Fruit fly (Drosophila melanogaster): ENCODE measurements around the gene CG42554.

The CG42554 gene

dm6 chr3L:791251-791991 is 44.1 kb upstream of the CG42554 start:
- peak; percentile 7 for TF ChIP-seq CG34367 (tag; optimal IDR thresholded peaks at IDR 0.05)
- TF ChIP-seq CG8159 (tag; optimal IDR thresholded peaks at IDR 0.05), result peak; percentile 58
- peak; percentile 72 for TF ChIP-seq CG8301 (tag; optimal IDR thresholded peaks at IDR 0.05)
- peak; percentile 72 for TF ChIP-seq Ets98B (GFP tag; IDR thresholded peaks at IDR 0.05)
- TF ChIP-seq D1 (tag; optimal IDR thresholded peaks at IDR 0.05), result no peak
- peak; percentile 78 for TF ChIP-seq CG14655 (GFP tag; optimal IDR thresholded peaks at IDR 0.05)
- peak; percentile 77 for TF ChIP-seq Pif1A (GFP tag; optimal IDR thresholded peaks at IDR 0.05)
- peak; percentile 61 for TF ChIP-seq EcR (GFP tag; optimal IDR thresholded peaks at IDR 0.05)
- TF ChIP-seq CG17806 (tag; optimal IDR thresholded peaks at IDR 0.05), result peak; percentile 56
- TF ChIP-seq CG9948 (tag; optimal IDR thresholded peaks at IDR 0.05), result peak; percentile 55
- TF ChIP-seq CG4496 (GFP tag; IDR thresholded peaks at IDR 0.05), result peak; percentile 79
- TF ChIP-seq Snoo (tag; optimal IDR thresholded peaks at IDR 0.05), result peak; percentile 49
- peak; percentile 79; the same call in 2 of the 3 replicates for TF ChIP-seq fd96Ca (GFP tag; IDR thresholded peaks at IDR 0.05)
- TF ChIP-seq gl (tag; optimal IDR thresholded peaks at IDR 0.05), result no peak
- TF ChIP-seq CG13204 (GFP tag; optimal IDR thresholded peaks at IDR 0.05), result no peak
- peak; percentile 61 for TF ChIP-seq CG12605 (GFP tag; IDR thresholded peaks at IDR 0.05)
- peak; percentile 68 for TF ChIP-seq Pif1B (GFP tag; optimal IDR thresholded peaks at IDR 0.05)
- peak; percentile 71 for TF ChIP-seq CG32121 (GFP tag; IDR thresholded peaks at IDR 0.05)
- peak; percentile 61 for TF ChIP-seq CG10348 (GFP tag; IDR thresholded peaks at IDR 0.05)
- no peak for TF ChIP-seq rn (GFP tag; IDR thresholded peaks at IDR 0.05)
- peak; percentile 44 for TF ChIP-seq CG15710 (tag; optimal IDR thresholded peaks at IDR 0.05)

- TF ChIP-seq CG4496 (GFP tag; IDR thresholded peaks at IDR 0.05) (peak; percentile 56), CG8301 (tag; optimal IDR thresholded peaks at IDR 0.05) (peak; percentile 61), Ets98B (GFP tag; IDR thresholded peaks at IDR 0.05) (peak; percentile 56), CG32121 (GFP tag; IDR thresholded peaks at IDR 0.05) (peak; percentile 57; the same call in 1 of the 2 replicates), CG12605 (GFP tag; IDR thresholded peaks at IDR 0.05) (0 out of 2 replicates have a peak, but pooled peaks have one; percentile 38), Pif1B (GFP tag; optimal IDR thresholded peaks at IDR 0.05) (peak; percentile 15), D1 (tag; optimal IDR thresholded peaks at IDR 0.05) (no peak), CG9948 (tag; optimal IDR thresholded peaks at IDR 0.05) (no peak), CG14655 (GFP tag; optimal IDR thresholded peaks at IDR 0.05) (peak; percentile 68), Pif1A (GFP tag; optimal IDR thresholded peaks at IDR 0.05) (peak; percentile 36)
Measured at dm6 chr3L:793733-794320, 41.7 kb upstream of the CG42554 start.

dm6 chr3L:794462-794861 is 41.0 kb upstream of the CG42554 start:
- TF ChIP-seq Pif1A (GFP tag; optimal IDR thresholded peaks at IDR 0.05), result no peak
- no peak for TF ChIP-seq D1 (tag; optimal IDR thresholded peaks at IDR 0.05)
- no peak for TF ChIP-seq fd96Ca (GFP tag; IDR thresholded peaks at IDR 0.05)
- TF ChIP-seq CG17806 (tag; optimal IDR thresholded peaks at IDR 0.05), result no peak
- peak; percentile 47 for TF ChIP-seq CG8301 (tag; optimal IDR thresholded peaks at IDR 0.05)
- TF ChIP-seq CG9948 (tag; optimal IDR thresholded peaks at IDR 0.05), result no peak
- peak; percentile 74 for TF ChIP-seq CG32121 (GFP tag; IDR thresholded peaks at IDR 0.05)
- TF ChIP-seq CG10348 (GFP tag; IDR thresholded peaks at IDR 0.05), result no peak
- TF ChIP-seq rn (GFP tag; IDR thresholded peaks at IDR 0.05), result no peak
- TF ChIP-seq gl (tag; optimal IDR thresholded peaks at IDR 0.05), result no peak
- TF ChIP-seq CG4496 (GFP tag; IDR thresholded peaks at IDR 0.05), result 0 out of 3 replicates have a peak, but pooled peaks have one; percentile 71
- TF ChIP-seq CG14655 (GFP tag; optimal IDR thresholded peaks at IDR 0.05), result peak; percentile 60
- no peak for TF ChIP-seq Snoo (tag; optimal IDR thresholded peaks at IDR 0.05)
- no peak for TF ChIP-seq CG34367 (tag; optimal IDR thresholded peaks at IDR 0.05)
- no peak for TF ChIP-seq CG15710 (tag; optimal IDR thresholded peaks at IDR 0.05)
- no peak for TF ChIP-seq CG13204 (GFP tag; optimal IDR thresholded peaks at IDR 0.05)
- TF ChIP-seq Ets98B (GFP tag; IDR thresholded peaks at IDR 0.05), result peak; percentile 75

- TF ChIP-seq EcR (GFP tag; optimal IDR thresholded peaks at IDR 0.05) (no peak), rn (GFP tag; IDR thresholded peaks at IDR 0.05) (no peak), CG13204 (GFP tag; optimal IDR thresholded peaks at IDR 0.05) (no peak), CG8159 (tag; optimal IDR thresholded peaks at IDR 0.05) (no peak), CG8301 (tag; optimal IDR thresholded peaks at IDR 0.05) (no peak), Pif1B (GFP tag; optimal IDR thresholded peaks at IDR 0.05) (no peak), CG14655 (GFP tag; optimal IDR thresholded peaks at IDR 0.05) (no peak), CG10348 (GFP tag; IDR thresholded peaks at IDR 0.05) (no peak), CG34367 (tag; optimal IDR thresholded peaks at IDR 0.05) (no peak), Snoo (tag; optimal IDR thresholded peaks at IDR 0.05) (no peak), CG9948 (tag; optimal IDR thresholded peaks at IDR 0.05) (no peak), D1 (tag; optimal IDR thresholded peaks at IDR 0.05) (no peak), CG15710 (tag; optimal IDR thresholded peaks at IDR 0.05) (no peak), fd96Ca (GFP tag; IDR thresholded peaks at IDR 0.05) (no peak), CG4496 (GFP tag; IDR thresholded peaks at IDR 0.05) (no peak)
Measured at dm6 chr3L:795001-795400, 40.5 kb upstream of the CG42554 start.

- TF ChIP-seq Snoo (tag; optimal IDR thresholded peaks at IDR 0.05) (peak; percentile 26), CG14655 (GFP tag; optimal IDR thresholded peaks at IDR 0.05) (peak; percentile 45), Pif1A (GFP tag; optimal IDR thresholded peaks at IDR 0.05) (peak; percentile 43), fd96Ca (GFP tag; IDR thresholded peaks at IDR 0.05) (no peak), CG17806 (tag; optimal IDR thresholded peaks at IDR 0.05) (peak; percentile 59), gl (tag; optimal IDR thresholded peaks at IDR 0.05) (no peak), rn (GFP tag; IDR thresholded peaks at IDR 0.05) (no peak), CG13204 (GFP tag; optimal IDR thresholded peaks at IDR 0.05) (peak; percentile 5), CG4496 (GFP tag; IDR thresholded peaks at IDR 0.05) (0 out of 3 replicates have a peak, but pooled peaks have one; percentile 20), CG8159 (tag; optimal IDR thresholded peaks at IDR 0.05) (peak; percentile 70), CG15710 (tag; optimal IDR thresholded peaks at IDR 0.05) (peak; percentile 14), CG8301 (tag; optimal IDR thresholded peaks at IDR 0.05) (peak; percentile 27), CG10348 (GFP tag; IDR thresholded peaks at IDR 0.05) (no peak), CG12605 (GFP tag; IDR thresholded peaks at IDR 0.05) (0 out of 2 replicates have a peak, but pooled peaks have one; percentile 23), CG9948 (tag; optimal IDR thresholded peaks at IDR 0.05) (peak; percentile 43)
Measured at dm6 chr3L:796926-797802, 38.3 kb upstream of the CG42554 start.

Data from whole organism, pupa.